Fruit fly (Drosophila melanogaster): ENCODE measurements around the gene RpS4.

Gene RpS4

DNA sequence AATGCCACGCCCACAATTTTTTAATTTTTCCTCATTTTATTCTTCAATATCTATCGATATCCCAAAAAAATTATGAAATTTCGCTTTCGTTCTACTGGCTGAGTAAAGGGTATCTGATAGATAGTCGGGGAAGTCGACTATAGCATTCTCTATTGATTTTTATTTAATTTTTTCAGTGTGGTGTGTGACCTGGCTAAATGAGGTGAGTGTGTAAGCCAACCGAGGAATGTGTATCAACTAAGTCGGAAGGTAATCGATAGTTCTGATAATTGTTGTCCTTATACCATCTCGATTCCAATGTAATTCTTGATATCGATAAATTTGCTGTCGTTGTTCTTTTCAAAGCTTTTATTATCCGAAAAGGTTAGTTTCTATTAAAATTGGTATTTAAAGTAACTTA, 35.1 kb upstream of the RpS4 start, which contains the start of gene CG11263 (continued):
- TF ChIP-seq CG15696 (tag; optimal IDR thresholded peaks at IDR 0.05): no peak
- TF ChIP-seq mirr (GFP tag; optimal IDR thresholded peaks at IDR 0.05): no peak
- no peak for TF ChIP-seq fd64A (GFP tag; optimal IDR thresholded peaks at IDR 0.05)
- no peak for TF ChIP-seq insv (GFP tag; optimal IDR thresholded peaks at IDR 0.05)
- TF ChIP-seq ssp (GFP tag; IDR thresholded peaks at IDR 0.05): peak; percentile 36; the same call in 1 of the 2 replicates
- TF ChIP-seq D19A (tag; optimal IDR thresholded peaks at IDR 0.05): peak; percentile 44
- TF ChIP-seq dimm (GFP tag; IDR thresholded peaks at IDR 0.05): no peak
- TF ChIP-seq CG9932 (GFP tag; IDR thresholded peaks at IDR 0.05): peak; percentile 67; the same call in 1 of the 2 replicates
- TF ChIP-seq BEAF-32 (GFP tag; optimal IDR thresholded peaks at IDR 0.05): peak; percentile 78
- TF ChIP-seq al (GFP tag; IDR thresholded peaks at IDR 0.05): peak; percentile 22; the same call in 1 of the 2 replicates
- no peak for TF ChIP-seq CG18599 (GFP tag; optimal IDR thresholded peaks at IDR 0.05)
- no peak for TF ChIP-seq CrebB (tag; optimal IDR thresholded peaks at IDR 0.05)
- TF ChIP-seq CG15601 (tag; optimal IDR thresholded peaks at IDR 0.05): peak; percentile 21
- peak; percentile 2 for TF ChIP-seq scrt (GFP tag; optimal IDR thresholded peaks at IDR 0.05)
- TF ChIP-seq CG18476 (GFP tag; optimal IDR thresholded peaks at IDR 0.05): peak; percentile 29
- TF ChIP-seq seq (GFP tag; IDR thresholded peaks at IDR 0.05): no peak
- peak; percentile 47 for TF ChIP-seq CG2712 (tag; optimal IDR thresholded peaks at IDR 0.05)
- TF ChIP-seq CG13894 (tag; optimal IDR thresholded peaks at IDR 0.05): no peak
- TF ChIP-seq Hmr (GFP tag; optimal IDR thresholded peaks at IDR 0.05): peak; percentile 71
- no peak for TF ChIP-seq cg (GFP tag; optimal IDR thresholded peaks at IDR 0.05)
- TF ChIP-seq toy (GFP tag; IDR thresholded peaks at IDR 0.05): no peak
- TF ChIP-seq CG4854 (GFP tag; optimal IDR thresholded peaks at IDR 0.05): peak; percentile 50
- TF ChIP-seq sima (GFP tag; optimal IDR thresholded peaks at IDR 0.05): no peak
- TF ChIP-seq nmo (GFP tag; optimal IDR thresholded peaks at IDR 0.05): peak; percentile 46
- TF ChIP-seq CG12071 (GFP tag; optimal IDR thresholded peaks at IDR 0.05): no peak
- TF ChIP-seq ab (GFP tag; optimal IDR thresholded peaks at IDR 0.05): no peak
- no peak for TF ChIP-seq CG11696 (GFP tag; IDR thresholded peaks at IDR 0.05)
- no peak for TF ChIP-seq odd (GFP tag; optimal IDR thresholded peaks at IDR 0.05)
- peak; percentile 45 for TF ChIP-seq fu2 (GFP tag; optimal IDR thresholded peaks at IDR 0.05)
- no peak for TF ChIP-seq Dip2 (GFP tag; IDR thresholded peaks at IDR 0.05)
- no peak for TF ChIP-seq Hmx (GFP tag; optimal IDR thresholded peaks at IDR 0.05)
- peak; percentile 56 for TF ChIP-seq CG4424 (GFP tag; optimal IDR thresholded peaks at IDR 0.05)
- TF ChIP-seq MESR4 (GFP tag; optimal IDR thresholded peaks at IDR 0.05): no peak
- no peak for TF ChIP-seq CG10959 (GFP tag; IDR thresholded peaks at IDR 0.05)
- no peak for TF ChIP-seq Blimp-1 (GFP tag; optimal IDR thresholded peaks at IDR 0.05)
- TF ChIP-seq gsb-n (tag; optimal IDR thresholded peaks at IDR 0.05): no peak
- TF ChIP-seq CG8089 (GFP tag; optimal IDR thresholded peaks at IDR 0.05): peak; percentile 24
- no peak for TF ChIP-seq zen (tag; optimal IDR thresholded peaks at IDR 0.05)
- TF ChIP-seq CG14441 (GFP tag; IDR thresholded peaks at IDR 0.05): 0 out of 2 replicates have a peak, but pooled peaks have one; percentile 26
- TF ChIP-seq CG14965 (GFP tag; optimal IDR thresholded peaks at IDR 0.05; ENCODE audit: borderline replicate concordance): no peak
- peak; percentile 63 for TF ChIP-seq Dp (GFP tag; optimal IDR thresholded peaks at IDR 0.05)
- peak; percentile 19 for TF ChIP-seq CG10209 (GFP tag; optimal IDR thresholded peaks at IDR 0.05)
- TF ChIP-seq tin (GFP tag; optimal IDR thresholded peaks at IDR 0.05): peak; percentile 62
- peak in 1 of 2 experiments; percentile 23 for TF ChIP-seq eve (GFP tag; optimal IDR thresholded peaks at IDR 0.05)
- no peak for TF ChIP-seq CG11723 (GFP tag; optimal IDR thresholded peaks at IDR 0.05)
- peak in 1 of 2 experiments; percentile 42 for TF ChIP-seq Hr51 (GFP tag; optimal IDR thresholded peaks at IDR 0.05)
- TF ChIP-seq CG2129 (GFP tag; IDR thresholded peaks at IDR 0.05; ENCODE audit: partially characterized antibody): peak; percentile 55; the same call in 1 of the 2 replicates
- no peak for TF ChIP-seq jigr1 (GFP tag; IDR thresholded peaks at IDR 0.05)
- TF ChIP-seq Neu2 (GFP tag; optimal IDR thresholded peaks at IDR 0.05; ENCODE audit: borderline replicate concordance): no peak
- TF ChIP-seq CG6272 (GFP tag; IDR thresholded peaks at IDR 0.05): no peak
